Worm (Caenorhabditis elegans) whole organism, mixed stage, embryonic: ENCODE measurements around the gene Y82E9BR.5.

Source experiments
- M03D4.4 ChIP-seq: sonication (generic microtip); optimal IDR thresholded peaks from 2 replicates; lab custom pipeline; 2017; ENCODE audit warnings: mild to moderate bottlenecking, missing genetic modification characterization, missing compliant biosample characterization
- ceh-39 ChIP-seq: fragments of 150-350 bp; optimal IDR thresholded peaks from 2 replicates; lab custom pipeline; 2014; ENCODE audit warnings: missing biosample characterization, missing genetic modification characterization
- ces-1 ChIP-seq: fragments of 150-350 bp; optimal IDR thresholded peaks from 2 replicates; lab custom pipeline; 2014; ENCODE audit warnings: missing biosample characterization, missing genetic modification reagents, missing genetic modification characterization
- elt-1 ChIP-seq: sonication (generic microtip); optimal IDR thresholded peaks from 2 replicates; lab custom pipeline; 2017; ENCODE audit warnings: missing genetic modification characterization, mild to moderate bottlenecking, missing compliant biosample characterization, antibody characterized with exemption, moderate library complexity, borderline replicate concordance; ENCODE audit not compliant: insufficient read depth
- mab-5 ChIP-seq: fragments of 150-350 bp; optimal IDR thresholded peaks from 2 replicates; lab custom pipeline; 2014; ENCODE audit warnings: missing biosample characterization, missing genetic modification characterization
- mls-2 ChIP-seq: sonication (generic microtip); optimal IDR thresholded peaks from 2 replicates; lab custom pipeline; 2016; ENCODE audit warnings: mild to moderate bottlenecking, missing genetic modification characterization, moderate library complexity, missing compliant biosample characterization
- nhr-12 ChIP-seq: fragments of 150-350 bp; optimal IDR thresholded peaks from 2 replicates; lab custom pipeline; 2014; ENCODE audit warnings: missing biosample characterization, missing genetic modification characterization
- nhr-76 ChIP-seq: sonication (generic microtip); optimal IDR thresholded peaks from 2 replicates; lab custom pipeline; 2017; ENCODE audit warnings: missing biosample characterization, missing genetic modification characterization
- tbx-8 ChIP-seq: fragments of 200-800 bp; sonication (Bioruptor generic); optimal IDR thresholded peaks from 2 replicates; lab custom pipeline; 2018; ENCODE audit warnings: mild to moderate bottlenecking, missing genetic modification characterization, moderate library complexity, missing compliant biosample characterization
- unc-62 ChIP-seq: fragments of 150-350 bp; optimal IDR thresholded peaks from 2 replicates; lab custom pipeline; 2014; ENCODE audit warnings: missing biosample characterization, missing genetic modification reagents, missing genetic modification characterization

- TF ChIP-seq mls-2 (tag; lab: Kevin White, UChicago) (no peak), elt-1 (tag; lab: Kevin White, UChicago) (no peak), M03D4.4 (no peak), ceh-39 (tag; lab: Kevin White, UChicago) (no peak), mab-5 (no peak), unc-62 (GFP tag; lab: Kevin White, UChicago) (no peak), nhr-12 (tag; lab: Kevin White, UChicago) (no peak), nhr-76 (tag; lab: Kevin White, UChicago) (no peak), tbx-8 (no peak), ces-1 (GFP tag; lab: Kevin White, UChicago) (no peak)
Observed at ce11 chrIII:1389988-1390387, 5.8 kb downstream of the Y82E9BR.5 start.
